Worm (Caenorhabditis elegans) whole organism, late embryonic: Measurements from ENCODE around the gene F19G12.9.
A peak's percentile ranks its signal among the peaks of the same experiment; 100 is the strongest.

Source experiments
- C08G9.2 ChIP-seq: sonication (generic microtip); optimal IDR thresholded peaks from 2 replicates; lab custom pipeline; 2016; ENCODE audit warnings: mild to moderate bottlenecking, missing genetic modification characterization, moderate library complexity, missing compliant biosample characterization
- C38D4.7 ChIP-seq: fragments of 200-800 bp; sonication (Bioruptor generic); optimal IDR thresholded peaks from 2 replicates; lab custom pipeline; 2018; ENCODE audit warnings: mild to moderate bottlenecking, missing genetic modification characterization, moderate library complexity, missing compliant biosample characterization
- K02D7.2 ChIP-seq: sonication (generic microtip); optimal IDR thresholded peaks from 2 replicates; lab custom pipeline; 2017; ENCODE audit warnings: mild to moderate bottlenecking, missing genetic modification characterization, missing compliant biosample characterization
- K09A11.1 ChIP-seq: sonication (generic microtip); optimal IDR thresholded peaks from 2 replicates; lab custom pipeline; 2017; ENCODE audit warnings: antibody characterized with exemption, mild to moderate bottlenecking, missing genetic modification characterization, missing compliant biosample characterization; ENCODE audit not compliant: insufficient read depth
- T23F11.4 ChIP-seq: fragments of 200-800 bp; sonication (Bioruptor generic); optimal IDR thresholded peaks from 2 replicates; lab custom pipeline; 2018; ENCODE audit warnings: mild to moderate bottlenecking, missing genetic modification characterization, missing compliant biosample characterization
- Y22D7AL.16 ChIP-seq: sonication (generic microtip); optimal IDR thresholded peaks from 2 replicates; lab custom pipeline; 2016; ENCODE audit warnings: missing genetic modification characterization, missing compliant biosample characterization
- ahr-1 ChIP-seq: sonication (generic microtip); optimal IDR thresholded peaks from 2 replicates; lab custom pipeline; 2016; ENCODE audit warnings: missing genetic modification characterization, missing compliant biosample characterization
- ceh-14 ChIP-seq: sonication (generic microtip); optimal IDR thresholded peaks from 2 replicates; lab custom pipeline; 2016; ENCODE audit warnings: missing genotype, missing genetic modification characterization, missing compliant biosample characterization
- ceh-18 ChIP-seq: sonication (generic microtip); optimal IDR thresholded peaks from 2 replicates; lab custom pipeline; 2016; ENCODE audit warnings: missing genetic modification characterization, missing compliant biosample characterization
- ceh-2 ChIP-seq: sonication (generic microtip); optimal IDR thresholded peaks from 2 replicates; lab custom pipeline; 2016; ENCODE audit warnings: missing genotype, missing genetic modification characterization, missing compliant biosample characterization
- ceh-22 ChIP-seq: sonication (generic microtip); optimal IDR thresholded peaks from 2 replicates; lab custom pipeline; 2017; ENCODE audit warnings: missing biosample characterization, missing genetic modification characterization
- ceh-24 ChIP-seq: sonication (generic microtip); optimal IDR thresholded peaks from 2 replicates; lab custom pipeline; 2016; ENCODE audit warnings: mild to moderate bottlenecking, missing genetic modification characterization, missing compliant biosample characterization
- ceh-31 ChIP-seq: sonication (generic microtip); optimal IDR thresholded peaks from 2 replicates; lab custom pipeline; 2016; ENCODE audit warnings: missing genetic modification characterization, missing compliant biosample characterization
- ceh-34 ChIP-seq: sonication (generic microtip); optimal IDR thresholded peaks from 2 replicates; lab custom pipeline; 2016; ENCODE audit warnings: mild to moderate bottlenecking, missing genetic modification characterization, missing compliant biosample characterization
- ceh-45 ChIP-seq: fragments of 200-800 bp; sonication (Bioruptor generic); IDR thresholded peaks from 2 replicates; pipeline ENCODE4 v1.3.6; 2022; ENCODE audit warnings: missing genetic modification reagents, missing genetic modification characterization, missing compliant biosample characterization
- ceh-48 ChIP-seq: sonication (generic microtip); optimal IDR thresholded peaks from 2 replicates; lab custom pipeline; 2016; ENCODE audit warnings: missing genetic modification characterization, inconsistent platforms, missing compliant biosample characterization
- ceh-6 ChIP-seq: fragments of 200-800 bp; sonication (Bioruptor generic); optimal IDR thresholded peaks from 2 replicates; lab custom pipeline; 2018; ENCODE audit warnings: mild to moderate bottlenecking, missing genetic modification characterization, missing compliant biosample characterization
- ceh-9 ChIP-seq: sonication (generic microtip); optimal IDR thresholded peaks from 2 replicates; lab custom pipeline; 2016; ENCODE audit warnings: mild to moderate bottlenecking, missing genetic modification characterization, inconsistent platforms, missing compliant biosample characterization
- che-1 ChIP-seq: sonication (generic microtip); optimal IDR thresholded peaks from 2 replicates; lab custom pipeline; 2016; ENCODE audit warnings: mild to moderate bottlenecking, missing genetic modification characterization, missing compliant biosample characterization
- elt-2 ChIP-seq: sonication (generic microtip); optimal IDR thresholded peaks from 2 replicates; lab custom pipeline; 2016; ENCODE audit warnings: missing genetic modification reagents, missing genetic modification characterization, missing compliant biosample characterization
- elt-4 ChIP-seq: sonication (generic microtip); optimal IDR thresholded peaks from 2 replicates; lab custom pipeline; 2016; ENCODE audit warnings: missing genetic modification characterization, missing compliant biosample characterization
- eyg-1 ChIP-seq: sonication (generic microtip); optimal IDR thresholded peaks from 2 replicates; lab custom pipeline; 2016; ENCODE audit warnings: missing genotype, missing genetic modification characterization, missing compliant biosample characterization
- fkh-10 ChIP-seq: fragments of 150-350 bp; optimal IDR thresholded peaks from 2 replicates; lab custom pipeline; 2014; ENCODE audit warnings: missing biosample characterization, missing genetic modification reagents, missing genetic modification characterization
- fkh-6 ChIP-seq: sonication (generic microtip); optimal IDR thresholded peaks from 2 replicates; lab custom pipeline; 2016; ENCODE audit warnings: missing genetic modification characterization, missing compliant biosample characterization
- gmeb-2 ChIP-seq: sonication (generic microtip); optimal IDR thresholded peaks from 2 replicates; lab custom pipeline; 2016; ENCODE audit warnings: missing genetic modification characterization, inconsistent platforms, missing compliant biosample characterization
- hlh-13 ChIP-seq: fragments of 200-800 bp; sonication (Bioruptor generic); optimal IDR thresholded peaks from 2 replicates; lab custom pipeline; 2018; ENCODE audit warnings: mild to moderate bottlenecking, missing genetic modification characterization, missing compliant biosample characterization
- hlh-15 ChIP-seq: sonication (generic microtip); optimal IDR thresholded peaks from 2 replicates; lab custom pipeline; 2016; ENCODE audit warnings: missing genetic modification characterization, missing compliant biosample characterization
- hlh-6 ChIP-seq: sonication (generic microtip); optimal IDR thresholded peaks from 2 replicates; lab custom pipeline; 2016; ENCODE audit warnings: missing genotype, missing genetic modification characterization, missing compliant biosample characterization
- hlh-8 ChIP-seq: sonication (generic microtip); optimal IDR thresholded peaks from 2 replicates; lab custom pipeline; 2016; ENCODE audit warnings: missing genotype, missing genetic modification characterization, missing compliant biosample characterization
- lim-6 ChIP-seq: sonication (generic microtip); optimal IDR thresholded peaks from 2 replicates; lab custom pipeline; 2016; ENCODE audit warnings: missing genetic modification characterization, missing compliant biosample characterization
- madf-2 ChIP-seq: sonication (generic microtip); optimal IDR thresholded peaks from 2 replicates; lab custom pipeline; 2017; ENCODE audit warnings: missing genetic modification characterization, missing compliant biosample characterization
- nfya-1 ChIP-seq: sonication (generic microtip); optimal IDR thresholded peaks from 2 replicates; lab custom pipeline; 2017; ENCODE audit warnings: missing genetic modification characterization, mild to moderate bottlenecking, missing compliant biosample characterization, antibody characterized with exemption, moderate library complexity
- nhr-11 ChIP-seq: fragments of 150-350 bp; optimal IDR thresholded peaks from 2 replicates; lab custom pipeline; 2014; ENCODE audit warnings: missing biosample characterization, missing genetic modification characterization
- nhr-232 ChIP-seq: sonication (generic microtip); optimal IDR thresholded peaks from 2 replicates; lab custom pipeline; 2016; ENCODE audit warnings: missing genetic modification characterization, missing compliant biosample characterization
- npax-4 ChIP-seq: sonication (generic microtip); optimal IDR thresholded peaks from 2 replicates; lab custom pipeline; 2016; ENCODE audit warnings: missing genetic modification characterization, missing compliant biosample characterization
- odd-2 ChIP-seq: sonication (generic microtip); optimal IDR thresholded peaks from 2 replicates; lab custom pipeline; 2017; ENCODE audit warnings: antibody characterized with exemption, mild to moderate bottlenecking, missing genetic modification characterization, missing compliant biosample characterization
- pag-3 ChIP-seq: sonication (generic microtip); optimal IDR thresholded peaks from 2 replicates; lab custom pipeline; 2016; ENCODE audit warnings: missing compliant biosample characterization, missing genetic modification characterization, borderline replicate concordance
- pqm-1 ChIP-seq: sonication (generic microtip); optimal IDR thresholded peaks from 2 replicates; lab custom pipeline; 2016; ENCODE audit warnings: missing genetic modification characterization, missing compliant biosample characterization
- pros-1 ChIP-seq: fragments of 150-350 bp; optimal IDR thresholded peaks from 2 replicates; lab custom pipeline; 2014; ENCODE audit warnings: missing biosample characterization, missing genetic modification reagents, missing genetic modification characterization
- ref-2 ChIP-seq: sonication (generic microtip); optimal IDR thresholded peaks from 2 replicates; lab custom pipeline; 2016; ENCODE audit warnings: missing genetic modification characterization, missing compliant biosample characterization
- rnt-1 ChIP-seq: sonication (generic microtip); optimal IDR thresholded peaks from 2 replicates; lab custom pipeline; 2016; ENCODE audit warnings: missing genetic modification characterization, missing compliant biosample characterization
- sdc-2 ChIP-seq: sonication (generic microtip); optimal IDR thresholded peaks from 2 replicates; lab custom pipeline; 2016; ENCODE audit warnings: missing genotype, missing genetic modification characterization, missing compliant biosample characterization
- sox-4 ChIP-seq: sonication (generic microtip); optimal IDR thresholded peaks from 2 replicates; lab custom pipeline; 2017; ENCODE audit warnings: mild to moderate bottlenecking, missing genetic modification characterization, inconsistent platforms, missing compliant biosample characterization
- syd-9 ChIP-seq: sonication (generic microtip); optimal IDR thresholded peaks from 2 replicates; lab custom pipeline; 2016; ENCODE audit warnings: mild to moderate bottlenecking, missing genetic modification characterization, moderate library complexity, missing compliant biosample characterization
- tbx-2 ChIP-seq: sonication (generic microtip); optimal IDR thresholded peaks from 2 replicates; lab custom pipeline; 2016; ENCODE audit warnings: missing genetic modification characterization, missing compliant biosample characterization
- tbx-7 ChIP-seq: sonication (generic microtip); optimal IDR thresholded peaks from 2 replicates; lab custom pipeline; 2016; ENCODE audit warnings: missing genotype, missing genetic modification characterization, missing compliant biosample characterization
- ttx-3 ChIP-seq: sonication (generic microtip); optimal IDR thresholded peaks from 2 replicates; lab custom pipeline; 2016; ENCODE audit warnings: missing genetic modification reagents, missing genetic modification characterization, missing compliant biosample characterization
- unc-3 ChIP-seq, 2 experiments: fragments of 200-800 bp in 1 of 2; sonication (Bioruptor generic) in 1 of 2; sonication (generic microtip) in 1 of 2; conservative IDR thresholded peaks in 1 of 2; optimal IDR thresholded peaks in 1 of 2; 2 replicates each; pipeline versions ENCODE4 v1.3.6 to Lab custom; 2016 to 2022; ENCODE audit warnings: missing compliant biosample characterization in 2 of 2, missing genetic modification characterization in 2 of 2, missing genetic modification reagents in 1 of 2
- unc-55 ChIP-seq: sonication (generic microtip); optimal IDR thresholded peaks from 2 replicates; lab custom pipeline; 2017; ENCODE audit warnings: missing biosample characterization, missing genetic modification reagents, missing genetic modification characterization
- unc-86 ChIP-seq: sonication (generic microtip); optimal IDR thresholded peaks from 2 replicates; lab custom pipeline; 2016; ENCODE audit warnings: missing genetic modification characterization, missing compliant biosample characterization
- zip-5 ChIP-seq: sonication (generic microtip); optimal IDR thresholded peaks from 2 replicates; lab custom pipeline; 2016; ENCODE audit warnings: missing genetic modification characterization, missing compliant biosample characterization
- ztf-16 ChIP-seq: sonication (generic microtip); optimal IDR thresholded peaks from 2 replicates; lab custom pipeline; 2017; ENCODE audit warnings: missing genetic modification characterization, missing compliant biosample characterization

F19G12.9 gene

DNA sequence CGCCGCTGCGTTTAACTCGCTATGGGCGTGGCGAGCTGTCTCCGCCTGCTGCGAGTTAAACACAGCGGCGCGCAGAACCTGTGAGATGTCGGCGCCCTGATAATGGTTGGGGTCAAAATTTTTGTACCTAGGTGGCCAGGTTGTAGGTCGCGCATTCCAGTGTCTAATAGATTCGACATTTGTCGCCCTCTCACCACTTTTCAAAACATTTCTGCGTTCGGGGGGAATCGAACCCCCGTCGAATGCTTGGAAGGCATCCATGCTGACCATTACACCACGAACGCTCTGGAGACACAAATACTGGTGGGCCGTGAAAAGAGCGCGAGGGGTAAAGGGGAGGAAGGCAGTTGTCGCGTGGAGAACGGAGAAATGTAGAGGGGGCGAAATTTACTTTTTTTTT lies 39.6 kb upstream of the F19G12.9 start:
- TF ChIP-seq nhr-11 (tag; lab: Kevin White, UChicago) = no peak
- peak; percentile 89 for TF ChIP-seq hlh-6 (tag; lab: Kevin White, UChicago)
- TF ChIP-seq elt-4 (tag; lab: Kevin White, UChicago) = peak; percentile 80
- peak; percentile 32 for TF ChIP-seq ceh-9 (tag; lab: Kevin White, UChicago)
- peak; percentile 78 for TF ChIP-seq fkh-6
- TF ChIP-seq syd-9 (tag; lab: Kevin White, UChicago) = peak; percentile 83
- peak; percentile 82 for TF ChIP-seq C08G9.2 (tag; lab: Kevin White, UChicago)
- TF ChIP-seq unc-3 (GFP tag; conservative IDR thresholded peaks at IDR 0.05; lab: Robert Waterston, UW) = peak; percentile 89
- TF ChIP-seq unc-3 (tag; optimal IDR thresholded peaks at IDR 0.05; lab: Kevin White, UChicago) = peak; percentile 38
- peak; percentile 70 for TF ChIP-seq ceh-48 (tag; lab: Kevin White, UChicago)
- peak; percentile 53 for TF ChIP-seq tbx-7 (tag; lab: Kevin White, UChicago)
- peak; percentile 60 for TF ChIP-seq T23F11.4
- TF ChIP-seq unc-86 = peak; percentile 77
- no peak for TF ChIP-seq ceh-24
- peak; percentile 85 for TF ChIP-seq rnt-1 (tag; lab: Kevin White, UChicago)
- peak; percentile 77 for TF ChIP-seq K02D7.2 (tag; lab: Kevin White, UChicago)
- peak; percentile 68 for TF ChIP-seq ceh-31
- TF ChIP-seq unc-55 (GFP tag; lab: Kevin White, UChicago) = no peak
- peak; percentile 29 for TF ChIP-seq pag-3 (tag; lab: Kevin White, UChicago)
- TF ChIP-seq zip-5 = peak; percentile 37
- peak; percentile 80 for TF ChIP-seq hlh-13
- TF ChIP-seq ztf-16 (tag; lab: Kevin White, UChicago) = peak; percentile 84
- peak; percentile 97 for TF ChIP-seq sdc-2 (tag; lab: Kevin White, UChicago)
- TF ChIP-seq ceh-6 (GFP tag; lab: Kevin White, UChicago) = peak; percentile 90
- TF ChIP-seq ahr-1 (tag; lab: Kevin White, UChicago) = peak; percentile 56
- TF ChIP-seq ref-2 (tag; lab: Kevin White, UChicago) = peak; percentile 84
- TF ChIP-seq ceh-34 = peak; percentile 89
- TF ChIP-seq nfya-1 (tag; lab: Kevin White, UChicago) = peak; percentile 77
- no peak for TF ChIP-seq K09A11.1 (tag; lab: Kevin White, UChicago)
- TF ChIP-seq nhr-232 (tag; lab: Kevin White, UChicago) = peak; percentile 79
- TF ChIP-seq ceh-14 (tag; lab: Kevin White, UChicago) = peak; percentile 57
- peak; percentile 87 for TF ChIP-seq sox-4
- TF ChIP-seq Y22D7AL.16 = peak; percentile 85
- peak; percentile 57 for TF ChIP-seq eyg-1 (tag; lab: Kevin White, UChicago)
- peak; percentile 85 for TF ChIP-seq gmeb-2 (tag; lab: Kevin White, UChicago)
- no peak for TF ChIP-seq pros-1 (tag; lab: Kevin White, UChicago)
- TF ChIP-seq ceh-2 (tag; lab: Kevin White, UChicago) = peak; percentile 68
- TF ChIP-seq lim-6 (tag; lab: Kevin White, UChicago) = peak; percentile 79
- peak; percentile 1 for TF ChIP-seq odd-2 (tag; lab: Kevin White, UChicago)
- peak; percentile 66 for TF ChIP-seq pqm-1 (tag; lab: Kevin White, UChicago)
- peak; percentile 16 for TF ChIP-seq fkh-10 (GFP tag; lab: Kevin White, UChicago)
- TF ChIP-seq tbx-2 = peak; percentile 80
- peak; percentile 56 for TF ChIP-seq hlh-8 (tag; lab: Kevin White, UChicago)
- peak; percentile 76 for TF ChIP-seq ceh-18
- TF ChIP-seq hlh-15 (tag; lab: Kevin White, UChicago) = peak; percentile 61
- TF ChIP-seq che-1 (tag; lab: Kevin White, UChicago) = peak; percentile 86
- peak; percentile 53 for TF ChIP-seq npax-4 (tag; lab: Kevin White, UChicago)
- peak; percentile 82 for TF ChIP-seq madf-2 (tag; lab: Kevin White, UChicago)
- TF ChIP-seq ttx-3 (tag; lab: Kevin White, UChicago) = peak; percentile 83
- TF ChIP-seq ceh-22 (tag; lab: Kevin White, UChicago) = no peak
- TF ChIP-seq C38D4.7 (GFP tag; lab: Kevin White, UChicago) = peak; percentile 78
- peak; percentile 88 for TF ChIP-seq elt-2 (tag; lab: Kevin White, UChicago)
- TF ChIP-seq ceh-45 = peak; percentile 72
